Fruit fly (Drosophila melanogaster) whole organism, embryonic: Measurements from ENCODE around the gene CG42869.

Experiments
- Blimp-1 ChIP-seq: fragments of 200-800 bp; sonication (Bioruptor generic); optimal IDR thresholded peaks from 3 replicates; lab custom pipeline; 2018; ENCODE audit warnings: missing biosample characterization, missing genetic modification characterization, mild to moderate bottlenecking, moderate library complexity, missing genetic modification reagents
- CG11085 ChIP-seq: fragments of 200-800 bp; sonication (Bioruptor generic); IDR thresholded peaks from 2 replicates; pipeline ENCODE4 v1.3.6; 2022; ENCODE audit warnings: missing biosample characterization, missing genetic modification characterization
- CG11456 ChIP-seq: fragments of 200-800 bp; sonication (Bioruptor generic); IDR thresholded peaks from 3 replicates; pipeline ENCODE4 v1.3.6; 2022; ENCODE audit warnings: missing biosample characterization, missing genetic modification characterization
- CG11504 ChIP-seq: fragments of 200-800 bp; sonication (Bioruptor generic); optimal IDR thresholded peaks from 3 replicates; lab custom pipeline; 2019; ENCODE audit warnings: missing biosample characterization, mild to moderate bottlenecking, missing genetic modification characterization, moderate library complexity
- CG12942 ChIP-seq: fragments of 200-800 bp; sonication (Bioruptor generic); optimal IDR thresholded peaks from 3 replicates; lab custom pipeline; 2016; ENCODE audit warnings: missing biosample characterization, missing genetic modification characterization
- CG1603 ChIP-seq: fragments of 200-800 bp; sonication (Bioruptor generic); optimal IDR thresholded peaks from 2 replicates; lab custom pipeline; 2019; ENCODE audit warnings: missing biosample characterization, mild to moderate bottlenecking, missing genetic modification characterization, moderate library complexity
- CG17186 ChIP-seq: fragments of 200-800 bp; sonication (Bioruptor generic); optimal IDR thresholded peaks from 3 replicates; lab custom pipeline; 2017; ENCODE audit warnings: missing biosample characterization, missing genetic modification reagents, missing genetic modification characterization
- CG17328 ChIP-seq: fragments of 200-800 bp; sonication (Bioruptor generic); IDR thresholded peaks from 2 replicates; pipeline ENCODE4 v1.3.6; 2022; ENCODE audit warnings: missing biosample characterization, missing genetic modification characterization
- CG17361 ChIP-seq: fragments of 200-800 bp; sonication (Bioruptor generic); IDR thresholded peaks from 3 replicates; pipeline ENCODE4 v1.3.6; 2022; ENCODE audit warnings: missing biosample characterization, missing genetic modification characterization
- CG18476 ChIP-seq: fragments of 200-800 bp; sonication (Bioruptor generic); optimal IDR thresholded peaks from 2 replicates; lab custom pipeline; 2016; ENCODE audit warnings: missing biosample characterization, mild to moderate bottlenecking, missing genetic modification characterization
- CG2712 ChIP-seq: fragments of 200-800 bp; optimal IDR thresholded peaks from 3 replicates; lab custom pipeline; 2019; ENCODE audit warnings: missing biosample characterization, mild to moderate bottlenecking, missing genetic modification characterization, moderate library complexity
- CG5245 ChIP-seq: fragments of 200-800 bp; sonication (Bioruptor generic); optimal IDR thresholded peaks from 3 replicates; lab custom pipeline; 2016; ENCODE audit warnings: missing biosample characterization, missing genetic modification characterization
- CG7839 ChIP-seq: fragments of 200-800 bp; sonication (Bioruptor generic); optimal IDR thresholded peaks from 3 replicates; lab custom pipeline; 2018; ENCODE audit warnings: missing biosample characterization, mild to moderate bottlenecking, missing genetic modification characterization, moderate library complexity
- CG8290 ChIP-seq, 3 experiments: fragments of 200-800 bp; sonication (Bioruptor generic); optimal IDR thresholded peaks; 2 replicates each; lab custom pipeline; 2016 to 2019; ENCODE audit warnings: missing biosample characterization in 3 of 3, missing genetic modification characterization in 3 of 3, mild to moderate bottlenecking in 2 of 3, moderate library complexity in 1 of 3
- Dip3 ChIP-seq: fragments of 200-800 bp; sonication (Bioruptor generic); optimal IDR thresholded peaks from 3 replicates; lab custom pipeline; 2016; ENCODE audit warnings: missing biosample characterization, missing genetic modification characterization
- Drgx ChIP-seq: fragments of 200-800 bp; sonication (Bioruptor generic); IDR thresholded peaks from 2 replicates; pipeline ENCODE4 v1.3.6; 2022; ENCODE audit warnings: missing biosample characterization, missing genetic modification characterization
- Gug ChIP-seq: fragments of 200-800 bp; sonication (Bioruptor generic); IDR thresholded peaks from 4 replicates; pipeline ENCODE4 v1.3.6; 2022; ENCODE audit warnings: missing biosample characterization, missing genetic modification characterization
- Hmx ChIP-seq: fragments of 200-800 bp; sonication (Bioruptor generic); optimal IDR thresholded peaks from 2 replicates; lab custom pipeline; 2016; ENCODE audit warnings: missing biosample characterization, missing genetic modification characterization
- Neu2 ChIP-seq: fragments of 200-800 bp; sonication (Bioruptor generic); optimal IDR thresholded peaks from 3 replicates; lab custom pipeline; 2016; ENCODE audit warnings: missing biosample characterization, missing genetic modification characterization, borderline replicate concordance
- Oli ChIP-seq: fragments of 200-800 bp; sonication (Bioruptor generic); optimal IDR thresholded peaks from 2 replicates; lab custom pipeline; 2018; ENCODE audit warnings: missing biosample characterization, mild to moderate bottlenecking, missing genetic modification characterization, moderate library complexity
- Rx ChIP-seq: fragments of 200-800 bp; sonication (Bioruptor generic); IDR thresholded peaks from 2 replicates; pipeline ENCODE4 v1.3.6; 2022; ENCODE audit warnings: missing biosample characterization, missing genetic modification characterization
- Sox102F ChIP-seq: fragments of 200-800 bp; sonication (Bioruptor generic); optimal IDR thresholded peaks from 2 replicates; lab custom pipeline; 2018; ENCODE audit warnings: missing biosample characterization, mild to moderate bottlenecking, missing genetic modification characterization, moderate library complexity
- Xbp1 ChIP-seq: fragments of 200-800 bp; sonication (Bioruptor generic); optimal IDR thresholded peaks from 3 replicates; lab custom pipeline; 2016; ENCODE audit warnings: missing biosample characterization, mild to moderate bottlenecking, missing genetic modification characterization
- YL-1 ChIP-seq: fragments of 200-800 bp; sonication (Bioruptor generic); optimal IDR thresholded peaks from 3 replicates; lab custom pipeline; 2017; ENCODE audit warnings: missing biosample characterization, mild to moderate bottlenecking, missing genetic modification characterization
- ap ChIP-seq: fragments of 200-800 bp; sonication (Bioruptor generic); IDR thresholded peaks from 2 replicates; pipeline ENCODE4 v1.3.6; 2022; ENCODE audit warnings: missing biosample characterization, missing genetic modification characterization
- ara ChIP-seq: fragments of 200-800 bp; sonication (Bioruptor generic); IDR thresholded peaks from 2 replicates; pipeline ENCODE4 v1.3.6; 2022; ENCODE audit warnings: missing biosample characterization, missing genetic modification characterization
- az2 ChIP-seq: fragments of 200-800 bp; sonication (Bioruptor generic); optimal IDR thresholded peaks from 3 replicates; lab custom pipeline; 2016; ENCODE audit warnings: missing biosample characterization, missing genetic modification characterization
- croc ChIP-seq: fragments of 200-800 bp; sonication (Bioruptor generic); conservative IDR thresholded peaks from 3 replicates; pipeline ENCODE4 v1.3.6; 2022; ENCODE audit warnings: missing biosample characterization, missing genetic modification characterization
- dmrt11E ChIP-seq: fragments of 200-800 bp; sonication (Bioruptor generic); optimal IDR thresholded peaks from 3 replicates; lab custom pipeline; 2018; ENCODE audit warnings: missing biosample characterization, mild to moderate bottlenecking, missing genetic modification characterization, moderate library complexity
- dmrt99B ChIP-seq: fragments of 200-800 bp; sonication (Bioruptor generic); optimal IDR thresholded peaks from 2 replicates; lab custom pipeline; 2018; ENCODE audit warnings: missing biosample characterization, mild to moderate bottlenecking, missing genetic modification characterization, moderate library complexity
- dpn ChIP-seq, 2 experiments: fragments of 200-800 bp; sonication (Bioruptor generic); optimal IDR thresholded peaks; 3 replicates each; lab custom pipeline; 2016; ENCODE audit warnings: missing biosample characterization in 2 of 2, missing genetic modification characterization in 2 of 2
- ems ChIP-seq: fragments of 200-800 bp; sonication (Bioruptor generic); optimal IDR thresholded peaks from 3 replicates; lab custom pipeline; 2016; ENCODE audit warnings: missing biosample characterization, missing genetic modification characterization
- fd96Cb ChIP-seq: fragments of 200-800 bp; sonication (Bioruptor generic); optimal IDR thresholded peaks from 2 replicates; lab custom pipeline; 2018; ENCODE audit warnings: missing biosample characterization, mild to moderate bottlenecking, missing genetic modification characterization, moderate library complexity
- gem ChIP-seq: fragments of 200-800 bp; sonication (Bioruptor generic); optimal IDR thresholded peaks from 2 replicates; lab custom pipeline; 2019; ENCODE audit warnings: missing biosample characterization, mild to moderate bottlenecking, missing genetic modification characterization, moderate library complexity
- gsb ChIP-seq: fragments of 200-800 bp; sonication (Bioruptor generic); IDR thresholded peaks from 2 replicates; pipeline ENCODE4 v1.3.6; 2022; ENCODE audit warnings: missing biosample characterization, missing genetic modification characterization
- hkb ChIP-seq, 2 experiments: fragments of 200-800 bp in 1 of 2; fragments of >200 bp in 1 of 2; sonication (Bioruptor generic) in 1 of 2; IDR thresholded peaks in 1 of 2; optimal IDR thresholded peaks in 1 of 2; 2 replicates each; pipeline versions ENCODE4 v1.3.6 to Lab custom; 2017 to 2022; ENCODE audit warnings: missing biosample characterization in 1 of 2, missing genetic modification characterization in 1 of 2
- nmo ChIP-seq: fragments of 200-800 bp; sonication (Bioruptor generic); optimal IDR thresholded peaks from 2 replicates; lab custom pipeline; 2018; ENCODE audit warnings: missing biosample characterization, mild to moderate bottlenecking, missing genetic modification characterization, moderate library complexity
- prd ChIP-seq, 3 experiments: fragments of >200 bp in 2 of 3; fragments of 200-800 bp in 1 of 3; sonication (Bioruptor generic) in 1 of 3; optimal IDR thresholded peaks in 2 of 3; IDR thresholded peaks in 1 of 3; 2 replicates in 2 of 3; 3 replicates in 1 of 3; pipeline versions ENCODE4 v1.3.6 to Lab custom; 2017 to 2022; ENCODE audit warnings: missing biosample characterization in 1 of 3, missing genetic modification characterization in 1 of 3
- pum ChIP-seq: fragments of 200-800 bp; sonication (Bioruptor generic); optimal IDR thresholded peaks from 2 replicates; lab custom pipeline; 2016; ENCODE audit warnings: missing biosample characterization, missing genetic modification characterization
- row ChIP-seq: fragments of 200-800 bp; sonication (Bioruptor generic); IDR thresholded peaks from 3 replicates; pipeline ENCODE4 v1.3.6; 2022; ENCODE audit warnings: missing biosample characterization, missing genetic modification characterization
- salm ChIP-seq: fragments of 200-800 bp; sonication (Bioruptor generic); optimal IDR thresholded peaks from 2 replicates; lab custom pipeline; 2018; ENCODE audit warnings: missing biosample characterization, mild to moderate bottlenecking, missing genetic modification characterization
- sens ChIP-seq: fragments of 200-800 bp; sonication (Bioruptor generic); peaks from one replicate; lab custom pipeline; 2016; ENCODE audit warnings: missing biosample characterization, missing genetic modification characterization
- slou ChIP-seq: fragments of 200-800 bp; sonication (Bioruptor generic); optimal IDR thresholded peaks from 3 replicates; lab custom pipeline; 2016; ENCODE audit warnings: missing biosample characterization, missing genetic modification characterization
- tgo ChIP-seq: fragments of 200-800 bp; sonication (Bioruptor generic); IDR thresholded peaks from 3 replicates; pipeline ENCODE4 v1.3.6; 2022; ENCODE audit warnings: missing biosample characterization, missing genetic modification characterization
- unc-4 ChIP-seq: fragments of 200-800 bp; sonication (Bioruptor generic); IDR thresholded peaks from 2 replicates; pipeline ENCODE4 v1.3.6; 2022; ENCODE audit warnings: missing biosample characterization, missing genetic modification characterization; ENCODE audit not compliant: partially characterized antibody
- unpg ChIP-seq: fragments of 200-800 bp; sonication (Bioruptor generic); optimal IDR thresholded peaks from 3 replicates; lab custom pipeline; 2018; ENCODE audit warnings: missing biosample characterization, mild to moderate bottlenecking, missing genetic modification characterization, moderate library complexity
- vvl ChIP-seq: fragments of 200-800 bp; sonication (Bioruptor generic); IDR thresholded peaks from 2 replicates; pipeline ENCODE4 v1.3.6; 2022; ENCODE audit warnings: missing biosample characterization, missing genetic modification characterization
- yki ChIP-seq: fragments of >200 bp; optimal IDR thresholded peaks from 3 replicates; lab custom pipeline; 2018
- zfh1 ChIP-seq: fragments of 200-800 bp; sonication (Bioruptor generic); IDR thresholded peaks from 3 replicates; pipeline ENCODE4 v1.3.6; 2022; ENCODE audit warnings: missing biosample characterization, missing genetic modification characterization

The CG42869 gene

dm6 chr3R:21732901-21733300, 3.7 kb downstream of the CG42869 start (continued):
- TF ChIP-seq az2 (GFP tag; lab: Kevin White, UChicago) = peak; percentile 17
- TF ChIP-seq Sox102F (GFP tag; lab: Kevin White, UChicago) = peak; percentile 35
- TF ChIP-seq Drgx (GFP tag; lab: Robert Waterston, UW) = peak; percentile 85
- TF ChIP-seq Gug (GFP tag; lab: Robert Waterston, UW) = no peak
- TF ChIP-seq slou (GFP tag; lab: Kevin White, UChicago) = no peak
- TF ChIP-seq pum (GFP tag; lab: Kevin White, UChicago) = no peak
- no peak for TF ChIP-seq Oli (tag; lab: Kevin White, UChicago)
- TF ChIP-seq CG11456 (GFP tag; lab: Robert Waterston, UW) = 0 out of 3 replicates have a peak, but pooled peaks have one; percentile 15
- no peak for TF ChIP-seq salm (tag; lab: Kevin White, UChicago)
- no peak for TF ChIP-seq YL-1 (GFP tag; lab: Kevin White, UChicago)
- peak; percentile 38 for TF ChIP-seq dmrt11E (tag; lab: Kevin White, UChicago)
- peak; percentile 27; the same call in 1 of the 3 replicates for TF ChIP-seq croc (GFP tag; lab: Robert Waterston, UW)
- TF ChIP-seq Blimp-1 (GFP tag; lab: Kevin White, UChicago) = peak; percentile 62
- TF ChIP-seq gsb (GFP tag; lab: Robert Waterston, UW) = no peak
- TF ChIP-seq CG17361 (GFP tag; lab: Robert Waterston, UW) = 0 out of 3 replicates have a peak, but pooled peaks have one; percentile 12
- peak; percentile 24 for TF ChIP-seq CG7839 (tag; lab: Kevin White, UChicago)
- peak; percentile 54; the same call in 1 of the 2 replicates for TF ChIP-seq ara
- TF ChIP-seq CG11504 (tag; lab: Kevin White, UChicago) = peak; percentile 47
- no peak for TF ChIP-seq prd (optimal IDR thresholded peaks at IDR 0.05; lab: Kevin White, UChicago)
- peak; percentile 63; the same call in 2 of the 3 replicates for TF ChIP-seq prd (GFP tag; IDR thresholded peaks at IDR 0.05; lab: Robert Waterston, UW)
- no peak for TF ChIP-seq CG18476 (GFP tag; lab: Kevin White, UChicago)
- no peak for TF ChIP-seq Hmx (GFP tag; lab: Kevin White, UChicago)
- 0 out of 2 replicates have a peak, but pooled peaks have one; percentile 22 for TF ChIP-seq Rx
- TF ChIP-seq dpn (GFP tag; optimal IDR thresholded peaks at IDR 0.05; lab: Kevin White, UChicago) = peak in 1 of 2 experiments; percentile 0
- TF ChIP-seq fd96Cb (tag; lab: Kevin White, UChicago) = no peak
- TF ChIP-seq row (GFP tag; lab: Robert Waterston, UW) = peak; percentile 34; the same call in 1 of the 3 replicates
- no peak for TF ChIP-seq Dip3
- peak; percentile 53 for TF ChIP-seq CG17328 (GFP tag; lab: Robert Waterston, UW)
- TF ChIP-seq ap = no peak
- TF ChIP-seq dmrt99B (tag; lab: Kevin White, UChicago) = peak; percentile 24
- no peak for TF ChIP-seq CG11085 (GFP tag; lab: Robert Waterston, UW)
- 0 out of 3 replicates have a peak, but pooled peaks have one; percentile 26 for TF ChIP-seq tgo (GFP tag; lab: Robert Waterston, UW)
- peak; percentile 23 for TF ChIP-seq CG2712 (tag; lab: Kevin White, UChicago)
- TF ChIP-seq CG1603 = peak; percentile 13
- no peak for TF ChIP-seq yki (lab: Kevin White, UChicago)
- TF ChIP-seq sens = peak; percentile 69
- TF ChIP-seq gem = peak; percentile 30
- peak; percentile 3 for TF ChIP-seq CG5245 (GFP tag; lab: Kevin White, UChicago)
- peak; percentile 45 for TF ChIP-seq vvl (GFP tag; lab: Robert Waterston, UW)
- TF ChIP-seq CG17186 (GFP tag; lab: Kevin White, UChicago) = no peak
- no peak for TF ChIP-seq CG12942 (GFP tag; lab: Kevin White, UChicago)
- TF ChIP-seq Xbp1 (GFP tag; lab: Kevin White, UChicago) = peak; percentile 10
- TF ChIP-seq unc-4 = no peak
- TF ChIP-seq nmo = peak; percentile 19
- no peak for TF ChIP-seq CG8290 (GFP tag; optimal IDR thresholded peaks at IDR 0.05; lab: Kevin White, UChicago)
- TF ChIP-seq CG8290 (tag; optimal IDR thresholded peaks at IDR 0.05; lab: Kevin White, UChicago) = no peak
- TF ChIP-seq zfh1 (GFP tag; lab: Robert Waterston, UW) = 0 out of 3 replicates have a peak, but pooled peaks have one; percentile 34
- TF ChIP-seq ems (GFP tag; lab: Kevin White, UChicago) = no peak
- no peak for TF ChIP-seq hkb (optimal IDR thresholded peaks at IDR 0.05; lab: Kevin White, UChicago)
- 0 out of 2 replicates have a peak, but pooled peaks have one; percentile 16 for TF ChIP-seq hkb (GFP tag; IDR thresholded peaks at IDR 0.05; lab: Robert Waterston, UW)
- peak; percentile 2 for TF ChIP-seq unpg (GFP tag; lab: Kevin White, UChicago)
- no peak for TF ChIP-seq Neu2 (GFP tag; lab: Kevin White, UChicago)
